Fruit fly (Drosophila melanogaster) whole organism, embryonic: ENCODE results near the gene apolpp.

ENCODE experiments used
- Antp ChIP-seq: fragments of 200-800 bp; sonication (Bioruptor generic); optimal IDR thresholded peaks from 3 replicates; lab custom pipeline; 2016; ENCODE audit warnings: missing biosample characterization, missing genetic modification characterization
- CG10366 ChIP-seq: fragments of 200-800 bp; sonication (Bioruptor generic); IDR thresholded peaks from 2 replicates; pipeline ENCODE4 v1.3.6; 2022; ENCODE audit warnings: missing biosample characterization, missing genetic modification characterization
- CG11085 ChIP-seq: fragments of 200-800 bp; sonication (Bioruptor generic); IDR thresholded peaks from 2 replicates; pipeline ENCODE4 v1.3.6; 2022; ENCODE audit warnings: missing biosample characterization, missing genetic modification characterization
- CG11696 ChIP-seq: fragments of 200-800 bp; sonication (Bioruptor generic); IDR thresholded peaks from 2 replicates; pipeline ENCODE4 v1.3.6; 2022; ENCODE audit warnings: missing biosample characterization, missing genetic modification characterization
- CG12155 ChIP-seq: fragments of 200-800 bp; sonication (Bioruptor generic); optimal IDR thresholded peaks from 3 replicates; lab custom pipeline; 2016; ENCODE audit warnings: missing biosample characterization, missing genetic modification characterization
- CG1529 ChIP-seq: fragments of 200-800 bp; sonication (Bioruptor generic); optimal IDR thresholded peaks from 3 replicates; lab custom pipeline; 2018; ENCODE audit warnings: missing biosample characterization, missing genetic modification characterization
- CG1602 ChIP-seq: fragments of 200-800 bp; sonication (Bioruptor generic); optimal IDR thresholded peaks from 3 replicates; lab custom pipeline; 2016; ENCODE audit warnings: missing biosample characterization, missing genetic modification characterization
- CG2129 ChIP-seq: fragments of 200-800 bp; sonication (Bioruptor generic); IDR thresholded peaks from 2 replicates; pipeline ENCODE4 v1.3.6; 2022; ENCODE audit warnings: missing biosample characterization, missing genetic modification characterization; ENCODE audit not compliant: partially characterized antibody
- CG2712 ChIP-seq: fragments of 200-800 bp; optimal IDR thresholded peaks from 3 replicates; lab custom pipeline; 2019; ENCODE audit warnings: missing biosample characterization, mild to moderate bottlenecking, missing genetic modification characterization, moderate library complexity
- CG3163 ChIP-seq: fragments of 200-800 bp; sonication (Bioruptor generic); optimal IDR thresholded peaks from 3 replicates; lab custom pipeline; 2016; ENCODE audit warnings: missing biosample characterization, missing genetic modification characterization
- CG32772 ChIP-seq: fragments of 200-800 bp; sonication (Bioruptor generic); IDR thresholded peaks from 2 replicates; pipeline ENCODE4 v1.3.6; 2022; ENCODE audit warnings: missing biosample characterization, missing genetic modification characterization
- CG33557 ChIP-seq: fragments of 200-800 bp; sonication (Bioruptor generic); optimal IDR thresholded peaks from 2 replicates; lab custom pipeline; 2019; ENCODE audit warnings: missing biosample characterization, mild to moderate bottlenecking, missing genetic modification characterization, moderate library complexity
- CG7271 ChIP-seq: fragments of 200-800 bp; sonication (Bioruptor generic); optimal IDR thresholded peaks from 2 replicates; lab custom pipeline; 2018; ENCODE audit warnings: missing biosample characterization, mild to moderate bottlenecking, missing genetic modification characterization, moderate library complexity
- CG9797 ChIP-seq: fragments of 200-800 bp; sonication (Bioruptor generic); optimal IDR thresholded peaks from 3 replicates; lab custom pipeline; 2018; ENCODE audit warnings: missing biosample characterization, mild to moderate bottlenecking, missing genetic modification characterization
- CHES-1-like ChIP-seq: fragments of 200-800 bp; sonication (Bioruptor generic); optimal IDR thresholded peaks from 2 replicates; lab custom pipeline; 2016; ENCODE audit warnings: missing biosample characterization, missing genetic modification characterization
- Dll ChIP-seq: fragments of 200-800 bp; sonication (Bioruptor generic); IDR thresholded peaks from 4 replicates; pipeline ENCODE4 v1.3.6; 2022; ENCODE audit warnings: missing biosample characterization, missing genetic modification characterization; ENCODE audit not compliant: partially characterized antibody
- E2f1 ChIP-seq: fragments of 200-800 bp; sonication (Bioruptor generic); IDR thresholded peaks from 2 replicates; pipeline ENCODE4 v1.3.6; 2022; ENCODE audit warnings: missing biosample characterization, missing genetic modification characterization
- E2f2 ChIP-seq: fragments of 200-800 bp; sonication (Bioruptor generic); IDR thresholded peaks from 2 replicates; pipeline ENCODE4 v1.3.6; 2022; ENCODE audit warnings: missing biosample characterization, missing genetic modification characterization
- Ets97D ChIP-seq: fragments of 200-800 bp; sonication (Bioruptor generic); optimal IDR thresholded peaks from 3 replicates; lab custom pipeline; 2016; ENCODE audit warnings: missing biosample characterization, missing genetic modification characterization
- HLHmδ ChIP-seq: fragments of 200-800 bp; sonication (Bioruptor generic); optimal IDR thresholded peaks from 2 replicates; lab custom pipeline; 2018; ENCODE audit warnings: missing biosample characterization, mild to moderate bottlenecking, missing genetic modification characterization, moderate library complexity
- Lhr ChIP-seq: fragments of 200-800 bp; sonication (Bioruptor generic); optimal IDR thresholded peaks from 3 replicates; lab custom pipeline; 2017; ENCODE audit warnings: mild to moderate bottlenecking, missing biosample characterization, missing genetic modification reagents, missing genetic modification characterization
- Mad ChIP-seq: fragments of 200-800 bp; sonication (Bioruptor generic); optimal IDR thresholded peaks from 2 replicates; lab custom pipeline; 2016; ENCODE audit warnings: missing biosample characterization, missing genetic modification characterization
- Mes4 ChIP-seq: fragments of 200-800 bp; sonication (Bioruptor generic); optimal IDR thresholded peaks from 2 replicates; lab custom pipeline; 2016; ENCODE audit warnings: missing biosample characterization, missing genetic modification characterization
- Neu2 ChIP-seq: fragments of 200-800 bp; sonication (Bioruptor generic); optimal IDR thresholded peaks from 3 replicates; lab custom pipeline; 2016; ENCODE audit warnings: missing biosample characterization, missing genetic modification characterization, borderline replicate concordance
- Nf-YA ChIP-seq: fragments of 200-800 bp; sonication (Bioruptor generic); IDR thresholded peaks from 2 replicates; pipeline ENCODE4 v1.3.6; 2022; ENCODE audit warnings: missing biosample characterization, missing genetic modification characterization
- Ravus ChIP-seq: fragments of 200-800 bp; sonication (Bioruptor generic); IDR thresholded peaks from 2 replicates; pipeline ENCODE4 v1.3.6; 2022; ENCODE audit warnings: missing biosample characterization, missing genetic modification characterization
- Taf1 ChIP-seq: fragments of 200-800 bp; sonication (Bioruptor generic); IDR thresholded peaks from 2 replicates; pipeline ENCODE4 v1.3.6; 2022; ENCODE audit warnings: missing biosample characterization, missing genetic modification characterization
- Tbp ChIP-seq: fragments of >200 bp; optimal IDR thresholded peaks from 2 replicates; lab custom pipeline; 2018; ENCODE audit warnings: missing biosample characterization, missing genetic modification characterization
- Usf ChIP-seq: fragments of 200-800 bp; sonication (Bioruptor generic); optimal IDR thresholded peaks from 2 replicates; lab custom pipeline; 2017; ENCODE audit warnings: missing genotype, missing biosample characterization, missing genetic modification characterization
- bab2 ChIP-seq: fragments of 200-800 bp; sonication (Bioruptor generic); optimal IDR thresholded peaks from 2 replicates; lab custom pipeline; 2016; ENCODE audit warnings: missing biosample characterization, missing genetic modification characterization
- bbx ChIP-seq: fragments of 200-800 bp; sonication (Bioruptor generic); IDR thresholded peaks from 2 replicates; pipeline ENCODE4 v1.3.6; 2022; ENCODE audit warnings: missing biosample characterization, missing genetic modification characterization; ENCODE audit not compliant: partially characterized antibody
- cg ChIP-seq: fragments of 200-800 bp; sonication (Bioruptor generic); optimal IDR thresholded peaks from 3 replicates; lab custom pipeline; 2019; ENCODE audit warnings: missing biosample characterization, mild to moderate bottlenecking, missing genetic modification characterization, moderate library complexity
- danr ChIP-seq: fragments of 200-800 bp; sonication (Bioruptor generic); IDR thresholded peaks from 2 replicates; pipeline ENCODE4 v1.3.6; 2022; ENCODE audit warnings: missing biosample characterization, missing genetic modification characterization
- dm ChIP-seq: fragments of 200-800 bp; sonication (Bioruptor generic); optimal IDR thresholded peaks from 3 replicates; lab custom pipeline; 2016; ENCODE audit warnings: missing biosample characterization, missing genetic modification characterization
- ems ChIP-seq: fragments of 200-800 bp; sonication (Bioruptor generic); optimal IDR thresholded peaks from 3 replicates; lab custom pipeline; 2016; ENCODE audit warnings: missing biosample characterization, missing genetic modification characterization
- eve ChIP-seq, 2 experiments: fragments of >200 bp; optimal IDR thresholded peaks; 2 replicates each; lab custom pipeline; 2017; ENCODE audit warnings: missing biosample characterization in 2 of 2, missing genetic modification characterization in 2 of 2
- fd102C ChIP-seq: fragments of 200-800 bp; sonication (Bioruptor generic); optimal IDR thresholded peaks from 2 replicates; lab custom pipeline; 2018; ENCODE audit warnings: missing biosample characterization, mild to moderate bottlenecking, missing genetic modification characterization, moderate library complexity
- grn ChIP-seq: fragments of 200-800 bp; sonication (Bioruptor generic); optimal IDR thresholded peaks from 3 replicates; lab custom pipeline; 2017; ENCODE audit warnings: missing biosample characterization, missing genetic modification characterization
- lmd ChIP-seq: fragments of 200-800 bp; sonication (Bioruptor generic); IDR thresholded peaks from 2 replicates; pipeline ENCODE4 v1.3.6; 2022; ENCODE audit warnings: missing biosample characterization, missing genetic modification characterization
- lov ChIP-seq, 2 experiments: fragments of 200-800 bp in 1 of 2; fragments of >200 bp in 1 of 2; sonication (Bioruptor generic) in 1 of 2; IDR thresholded peaks in 1 of 2; optimal IDR thresholded peaks in 1 of 2; 2 replicates in 1 of 2; 3 replicates in 1 of 2; pipeline versions ENCODE4 v1.3.6 to Lab custom; 2017 to 2022; ENCODE audit warnings: missing biosample characterization in 1 of 2, missing genetic modification characterization in 1 of 2
- nau ChIP-seq: fragments of 200-800 bp; sonication (Bioruptor generic); optimal IDR thresholded peaks from 3 replicates; lab custom pipeline; 2017; ENCODE audit warnings: missing biosample characterization, mild to moderate bottlenecking, missing genetic modification characterization, missing genetic modification reagents
- pros ChIP-seq: fragments of 200-800 bp; sonication (Bioruptor generic); optimal IDR thresholded peaks from 3 replicates; lab custom pipeline; 2019; ENCODE audit warnings: missing biosample characterization, mild to moderate bottlenecking, missing genetic modification characterization, moderate library complexity
- pum ChIP-seq: fragments of 200-800 bp; sonication (Bioruptor generic); optimal IDR thresholded peaks from 2 replicates; lab custom pipeline; 2016; ENCODE audit warnings: missing biosample characterization, missing genetic modification characterization
- row ChIP-seq: fragments of 200-800 bp; sonication (Bioruptor generic); IDR thresholded peaks from 3 replicates; pipeline ENCODE4 v1.3.6; 2022; ENCODE audit warnings: missing biosample characterization, missing genetic modification characterization
- salm ChIP-seq: fragments of 200-800 bp; sonication (Bioruptor generic); optimal IDR thresholded peaks from 2 replicates; lab custom pipeline; 2018; ENCODE audit warnings: missing biosample characterization, mild to moderate bottlenecking, missing genetic modification characterization
- sqz ChIP-seq: fragments of 200-800 bp; sonication (Bioruptor generic); optimal IDR thresholded peaks from 3 replicates; lab custom pipeline; 2018; ENCODE audit warnings: missing biosample characterization, mild to moderate bottlenecking, missing genetic modification characterization
- wek ChIP-seq: fragments of 200-800 bp; sonication (Bioruptor generic); optimal IDR thresholded peaks from 3 replicates; lab custom pipeline; 2018; ENCODE audit warnings: missing biosample characterization, mild to moderate bottlenecking, missing genetic modification characterization, moderate library complexity

Gene apolpp

DNA sequence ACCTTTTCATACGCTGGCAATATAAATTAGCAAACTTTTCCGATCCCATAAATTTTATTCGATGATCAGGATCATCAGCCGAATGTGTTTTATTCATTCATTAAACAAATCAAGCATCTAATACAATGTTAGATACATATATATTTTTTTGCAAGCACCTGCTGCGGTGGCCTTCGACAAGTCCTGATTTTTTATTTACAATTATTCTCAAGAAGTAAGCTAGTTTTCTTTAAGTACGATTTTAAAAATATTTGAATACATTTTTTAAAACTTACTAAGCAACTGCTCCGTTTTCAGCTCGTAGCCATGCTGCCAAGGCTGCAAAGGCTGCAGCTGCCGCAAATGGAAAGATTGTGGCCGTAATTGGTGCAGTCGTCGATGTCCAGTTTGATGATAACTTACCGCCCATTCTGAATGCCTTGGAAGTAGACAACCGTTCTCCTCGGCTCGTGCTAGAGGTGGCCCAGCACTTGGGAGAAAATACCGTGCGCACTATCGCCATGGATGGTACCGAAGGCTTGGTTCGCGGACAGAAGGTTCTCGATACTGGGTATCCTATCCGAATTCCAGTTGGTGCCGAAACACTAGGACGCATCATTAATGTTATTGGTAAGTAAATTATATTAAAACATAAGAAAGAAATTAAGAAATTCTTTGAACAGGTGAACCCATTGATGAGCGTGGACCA is 28.0 kb upstream of the apolpp start (continued):
- TF ChIP-seq salm (tag; lab: Kevin White, UChicago) (no peak), E2f2 (GFP tag; lab: Robert Waterston, UW) (no peak), lov (optimal IDR thresholded peaks at IDR 0.05; lab: Kevin White, UChicago) (no peak), lov (GFP tag; IDR thresholded peaks at IDR 0.05; lab: Robert Waterston, UW) (no peak), CG2712 (no peak), CG32772 (GFP tag; lab: Robert Waterston, UW) (no peak), danr (GFP tag; lab: Robert Waterston, UW) (no peak)

DNA sequence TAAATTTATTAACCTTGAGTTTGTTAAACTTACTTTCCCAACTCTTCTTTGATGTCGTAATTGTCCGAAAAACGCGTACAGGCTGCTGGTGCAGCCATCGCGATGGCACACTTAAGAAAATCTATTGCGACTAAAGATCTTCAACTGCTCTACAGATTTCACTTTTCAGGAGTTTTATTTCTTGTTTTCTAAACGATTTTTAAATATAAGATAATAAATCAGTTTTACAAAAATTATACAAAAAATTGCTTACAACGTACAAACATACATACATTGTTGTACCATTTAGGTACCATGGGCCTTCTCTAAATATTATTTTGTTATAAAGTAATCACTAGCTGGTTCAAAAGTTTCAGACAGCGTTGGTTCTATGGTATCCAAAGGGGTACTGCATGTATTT is 10.3 kb upstream of the apolpp start:
- TF ChIP-seq ems (GFP tag; lab: Kevin White, UChicago) (no peak), CG10366 (no peak), CG12155 (GFP tag; lab: Kevin White, UChicago) (no peak)

DNA sequence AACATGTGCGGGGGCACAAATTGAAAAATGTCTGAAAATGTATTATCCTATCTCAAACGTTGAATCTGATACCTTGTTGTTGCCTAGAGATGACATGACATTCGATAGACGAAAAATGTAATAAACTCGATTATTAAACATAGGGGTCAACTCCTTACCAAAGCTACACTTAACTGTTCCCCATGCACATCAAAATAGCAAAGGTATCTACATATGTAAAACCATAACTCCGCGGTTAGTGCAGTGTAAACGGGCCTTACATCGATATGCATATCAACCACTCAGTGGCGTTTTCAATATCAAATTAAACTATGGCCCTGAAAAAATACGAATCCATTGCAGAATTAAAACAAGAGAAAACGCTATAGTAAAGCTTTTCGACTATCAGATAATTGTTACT is 9.5 kb upstream of the apolpp start:
- no peak for TF ChIP-seq CG11085 (GFP tag; lab: Robert Waterston, UW)
- TF ChIP-seq CG33557 (GFP tag; lab: Kevin White, UChicago), result peak; percentile 43
- peak; percentile 81 for TF ChIP-seq Lhr (GFP tag; lab: Kevin White, UChicago)
- no peak for TF ChIP-seq fd102C (GFP tag; lab: Kevin White, UChicago)
- TF ChIP-seq CG1602 (GFP tag; lab: Kevin White, UChicago), result no peak
- no peak for TF ChIP-seq Nf-YA (GFP tag; lab: Robert Waterston, UW)
- TF ChIP-seq Ets97D (GFP tag; lab: Kevin White, UChicago), result peak; percentile 65
- TF ChIP-seq pros (GFP tag; lab: Kevin White, UChicago), result no peak
- no peak for TF ChIP-seq Neu2
- no peak for TF ChIP-seq Dll (GFP tag; lab: Robert Waterston, UW)
- TF ChIP-seq Antp (GFP tag; lab: Kevin White, UChicago), result no peak
- TF ChIP-seq row (GFP tag; lab: Robert Waterston, UW), result peak; percentile 83
- peak; percentile 32 for TF ChIP-seq dm (GFP tag; lab: Kevin White, UChicago)
- TF ChIP-seq wek, result no peak
- TF ChIP-seq lmd (GFP tag; lab: Robert Waterston, UW), result no peak
- TF ChIP-seq Mes4 (GFP tag; lab: Kevin White, UChicago), result no peak
- no peak for TF ChIP-seq grn
- no peak for TF ChIP-seq E2f1 (GFP tag; lab: Robert Waterston, UW)
- no peak for TF ChIP-seq sqz (GFP tag; lab: Kevin White, UChicago)
- no peak for TF ChIP-seq Mad (GFP tag; lab: Kevin White, UChicago)
- no peak for TF ChIP-seq CG9797 (GFP tag; lab: Kevin White, UChicago)
- TF ChIP-seq CG7271 (tag; lab: Kevin White, UChicago), result no peak
- no peak for TF ChIP-seq pum (GFP tag; lab: Kevin White, UChicago)
- TF ChIP-seq eve (GFP tag; optimal IDR thresholded peaks at IDR 0.05; lab: Kevin White, UChicago), result no peak
- TF ChIP-seq HLHmδ, result no peak
- no peak for TF ChIP-seq Tbp (GFP tag; lab: Kevin White, UChicago)
- no peak for TF ChIP-seq Usf (GFP tag; lab: Kevin White, UChicago)
- TF ChIP-seq Taf1 (GFP tag; lab: Robert Waterston, UW), result no peak
- TF ChIP-seq CG1529 (GFP tag; lab: Kevin White, UChicago), result no peak
- no peak; the same call in 1 of the 2 replicates for TF ChIP-seq bbx (GFP tag; lab: Robert Waterston, UW)
- peak; percentile 12 for TF ChIP-seq CHES-1-like
- no peak for TF ChIP-seq CG3163 (GFP tag; lab: Kevin White, UChicago)
- TF ChIP-seq CG2129 (GFP tag; lab: Robert Waterston, UW), result no peak
- TF ChIP-seq nau (GFP tag; lab: Kevin White, UChicago), result no peak
- no peak for TF ChIP-seq bab2 (GFP tag; lab: Kevin White, UChicago)
- no peak for TF ChIP-seq Ravus (GFP tag; lab: Robert Waterston, UW)
- TF ChIP-seq CG11696 (GFP tag; lab: Robert Waterston, UW), result no peak
- TF ChIP-seq cg (GFP tag; lab: Kevin White, UChicago), result no peak
